Worm (Caenorhabditis elegans) whole organism, young adult: ENCODE results near the gene C17A2.4.
"Not testable (repeated sequence)": the region's sequence is repeated elsewhere in the genome, so short reads cannot be mapped to it uniquely, and the experiment has no call there.

Source experiments
- C06A6.2 ChIP-seq: fragments of 200-800 bp; sonication (Bioruptor generic); conservative IDR thresholded peaks from 2 replicates; pipeline ENCODE4 v1.3.6; 2022; ENCODE audit warnings: missing genetic modification characterization, missing compliant biosample characterization
- F22D6.2 ChIP-seq: sonication (generic microtip); optimal IDR thresholded peaks from 2 replicates; lab custom pipeline; 2016; ENCODE audit warnings: mild to moderate bottlenecking, missing genetic modification characterization, missing compliant biosample characterization
- F33H1.4 ChIP-seq: fragments of 200-800 bp; sonication (Bioruptor generic); IDR thresholded peaks from 2 replicates; pipeline ENCODE4 v1.3.6; 2022; ENCODE audit warnings: missing genetic modification reagents, missing genetic modification characterization, missing compliant biosample characterization
- F37B4.10 ChIP-seq: fragments of 200-800 bp; sonication (Bioruptor generic); IDR thresholded peaks from 2 replicates; pipeline ENCODE4 v1.3.6; 2022; ENCODE audit warnings: missing genetic modification characterization, missing compliant biosample characterization
- F39B2.1 ChIP-seq: fragments of 200-800 bp; sonication (Bioruptor generic); IDR thresholded peaks from 2 replicates; pipeline ENCODE4 v1.3.6; 2022; ENCODE audit warnings: missing genetic modification reagents, missing genetic modification characterization, missing compliant biosample characterization
- F57C9.4 ChIP-seq: sonication (generic microtip); optimal IDR thresholded peaks from 2 replicates; lab custom pipeline; 2017; ENCODE audit warnings: mild to moderate bottlenecking, missing genetic modification characterization, missing compliant biosample characterization
- K11D2.4 ChIP-seq: fragments of 200-800 bp; sonication (Bioruptor generic); IDR thresholded peaks from 2 replicates; pipeline ENCODE4 v1.3.6; 2022; ENCODE audit warnings: missing genetic modification reagents, missing genetic modification characterization, missing compliant biosample characterization
- aptf-2 ChIP-seq: fragments of 200-800 bp; sonication (Bioruptor generic); conservative IDR thresholded peaks from 2 replicates; pipeline ENCODE4 v1.3.6; 2022; ENCODE audit warnings: missing genetic modification reagents, missing genetic modification characterization, missing compliant biosample characterization
- bed-1 ChIP-seq: fragments of 200-800 bp; sonication (Bioruptor generic); IDR thresholded peaks from 2 replicates; pipeline ENCODE4 v1.3.6; 2022; ENCODE audit warnings: missing genetic modification reagents, missing genetic modification characterization, missing compliant biosample characterization
- ccch-3 ChIP-seq: fragments of 200-800 bp; sonication (Bioruptor generic); optimal IDR thresholded peaks from 2 replicates; lab custom pipeline; 2018; ENCODE audit warnings: mild to moderate bottlenecking, missing genetic modification characterization, missing compliant biosample characterization
- cebp-1 ChIP-seq, 2 experiments: fragments of 200-800 bp in 1 of 2; sonication (Bioruptor generic) in 1 of 2; sonication (generic microtip) in 1 of 2; IDR thresholded peaks in 1 of 2; optimal IDR thresholded peaks in 1 of 2; 2 replicates each; pipeline versions ENCODE4 v1.3.6 to Lab custom; 2017 to 2022; ENCODE audit warnings: missing compliant biosample characterization in 2 of 2, missing genetic modification characterization in 2 of 2, mild to moderate bottlenecking in 1 of 2, missing genetic modification reagents in 1 of 2, moderate library complexity in 1 of 2
- ceh-100 ChIP-seq: fragments of 200-800 bp; sonication (Bioruptor generic); IDR thresholded peaks from 2 replicates; pipeline ENCODE4 v1.3.6; 2022; ENCODE audit warnings: missing genetic modification reagents, missing genetic modification characterization, missing compliant biosample characterization
- ceh-27 ChIP-seq: fragments of 200-800 bp; sonication (Bioruptor generic); optimal IDR thresholded peaks from 2 replicates; lab custom pipeline; 2018; ENCODE audit warnings: mild to moderate bottlenecking, missing genetic modification characterization, moderate library complexity, missing compliant biosample characterization
- dox-1 ChIP-seq: fragments of 200-800 bp; sonication (Bioruptor generic); IDR thresholded peaks from 2 replicates; pipeline ENCODE4 v1.3.6; 2022; ENCODE audit warnings: missing genetic modification reagents, missing genetic modification characterization, missing compliant biosample characterization
- efl-1 ChIP-seq: fragments of 150-350 bp; optimal IDR thresholded peaks from 2 replicates; lab custom pipeline; 2014; ENCODE audit warnings: missing biosample characterization, missing genetic modification reagents, missing genetic modification characterization
- egrh-3 ChIP-seq: fragments of 200-800 bp; sonication (Bioruptor generic); IDR thresholded peaks from 2 replicates; pipeline ENCODE4 v1.3.6; 2022; ENCODE audit warnings: missing genetic modification reagents, missing genetic modification characterization, missing compliant biosample characterization
- ets-4 ChIP-seq: fragments of 200-800 bp; sonication (Bioruptor generic); optimal IDR thresholded peaks from 2 replicates; lab custom pipeline; 2018; ENCODE audit warnings: mild to moderate bottlenecking, missing genetic modification characterization, missing compliant biosample characterization
- him-1 ChIP-seq: sonication (generic microtip); optimal IDR thresholded peaks from 2 replicates; lab custom pipeline; 2016; ENCODE audit warnings: missing genotype, missing genetic modification reagents, missing genetic modification characterization, missing compliant biosample characterization
- hlh-26 ChIP-seq: fragments of 200-800 bp; sonication (Bioruptor generic); conservative IDR thresholded peaks from 2 replicates; pipeline ENCODE4 v1.3.6; 2022; ENCODE audit warnings: missing genetic modification reagents, missing genetic modification characterization, missing compliant biosample characterization
- hrde-1 ChIP-seq: sonication (generic microtip); optimal IDR thresholded peaks from 2 replicates; lab custom pipeline; 2016; ENCODE audit warnings: missing genetic modification characterization, mild to moderate bottlenecking, missing compliant biosample characterization, moderate library complexity, missing genotype, missing genetic modification reagents, borderline replicate concordance
- let-526 ChIP-seq: fragments of 200-800 bp; sonication (Bioruptor generic); IDR thresholded peaks from 2 replicates; pipeline ENCODE4 v1.3.6; 2022; ENCODE audit warnings: missing genetic modification reagents, missing genetic modification characterization, missing compliant biosample characterization
- madf-3 ChIP-seq: fragments of 200-800 bp; sonication (Bioruptor generic); IDR thresholded peaks from 2 replicates; pipeline ENCODE4 v1.3.6; 2022; ENCODE audit warnings: missing genetic modification reagents, missing genetic modification characterization, missing compliant biosample characterization
- madf-6 ChIP-seq: fragments of 200-800 bp; sonication (Bioruptor generic); IDR thresholded peaks from 2 replicates; pipeline ENCODE4 v1.3.6; 2022; ENCODE audit warnings: missing genetic modification reagents, missing genetic modification characterization, missing compliant biosample characterization
- mcd-1 ChIP-seq: fragments of 200-800 bp; sonication (Bioruptor generic); IDR thresholded peaks from 2 replicates; pipeline ENCODE4 v1.3.6; 2022; ENCODE audit warnings: missing genetic modification reagents, missing genetic modification characterization, missing compliant biosample characterization
- mel-28 ChIP-seq: sonication (generic microtip); optimal IDR thresholded peaks from 2 replicates; lab custom pipeline; 2016; ENCODE audit warnings: borderline replicate concordance, mild to moderate bottlenecking, missing genetic modification characterization, missing compliant biosample characterization
- nhr-80 ChIP-seq: sonication (generic microtip); optimal IDR thresholded peaks from 2 replicates; lab custom pipeline; 2016; ENCODE audit warnings: missing genetic modification characterization, missing compliant biosample characterization
- nhr-90 ChIP-seq: sonication (generic microtip); optimal IDR thresholded peaks from 2 replicates; lab custom pipeline; 2016; ENCODE audit warnings: missing genotype, mild to moderate bottlenecking, missing genetic modification characterization, missing compliant biosample characterization
- pbrm-1 ChIP-seq: fragments of 200-800 bp; sonication (Bioruptor generic); IDR thresholded peaks from 2 replicates; pipeline ENCODE4 v1.3.6; 2022; ENCODE audit warnings: missing genetic modification reagents, missing genetic modification characterization, missing compliant biosample characterization
- sdz-38 ChIP-seq: sonication (generic microtip); optimal IDR thresholded peaks from 2 replicates; lab custom pipeline; 2016; ENCODE audit warnings: missing genotype, missing genetic modification characterization, missing compliant biosample characterization
- sea-2 ChIP-seq: fragments of 200-800 bp; sonication (Bioruptor generic); IDR thresholded peaks from 2 replicates; pipeline ENCODE4 v1.3.6; 2022; ENCODE audit warnings: missing genetic modification characterization, missing compliant biosample characterization
- somi-1 ChIP-seq: fragments of 200-800 bp; sonication (Bioruptor generic); optimal IDR thresholded peaks from 2 replicates; lab custom pipeline; 2018; ENCODE audit warnings: mild to moderate bottlenecking, missing genetic modification characterization, missing compliant biosample characterization
- zfh-2 ChIP-seq: fragments of 200-800 bp; sonication (Bioruptor generic); conservative IDR thresholded peaks from 2 replicates; pipeline ENCODE4 v1.3.6; 2022; ENCODE audit warnings: missing genetic modification reagents, missing genetic modification characterization, missing compliant biosample characterization
- ztf-28 ChIP-seq: fragments of 200-800 bp; sonication (Bioruptor generic); IDR thresholded peaks from 2 replicates; pipeline ENCODE4 v1.3.6; 2022; ENCODE audit warnings: missing genetic modification reagents, missing genetic modification characterization, missing compliant biosample characterization

C17A2.4 gene

DNA sequence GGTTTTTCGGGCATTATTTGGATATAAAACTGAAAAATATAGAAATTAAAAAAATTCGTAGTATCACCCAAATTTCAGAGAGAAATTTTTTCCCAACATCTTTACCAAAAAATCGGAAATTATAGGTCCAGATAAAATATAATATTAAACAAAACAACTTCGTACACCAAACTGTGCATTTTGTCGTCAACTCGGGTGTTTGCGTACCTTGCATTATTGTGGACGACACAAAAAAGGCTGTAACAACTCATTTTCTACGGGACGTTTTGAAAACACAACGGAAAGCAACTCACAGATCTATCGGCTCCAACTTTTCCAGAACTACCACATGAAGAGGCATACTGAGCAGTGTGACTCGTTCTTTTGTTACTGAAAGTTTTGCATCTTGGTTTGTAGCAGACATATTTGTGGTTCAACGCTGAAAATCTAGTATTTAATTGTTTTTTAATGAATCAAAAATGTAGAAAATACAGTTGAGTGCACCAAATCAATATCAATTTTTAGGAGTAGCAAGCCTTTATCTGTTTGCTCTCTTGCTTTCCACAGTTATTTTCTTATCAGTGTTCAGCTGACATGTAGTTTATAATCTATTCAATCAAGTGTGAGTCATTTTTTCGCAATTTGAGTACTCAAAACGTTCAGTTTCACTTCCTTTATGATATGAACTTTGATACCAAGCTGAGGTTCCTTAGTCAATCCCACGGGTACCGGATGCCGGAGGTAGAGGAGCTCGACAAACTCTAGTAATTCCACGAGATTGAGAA lies 24.0 kb upstream of the C17A2.4 start:
- TF ChIP-seq nhr-80 (tag; lab: Kevin White, UChicago): peak; percentile 71
- no peak for TF ChIP-seq F22D6.2 (tag; lab: Kevin White, UChicago)
- TF ChIP-seq ets-4 (GFP tag; lab: Kevin White, UChicago): peak; percentile 13
- no peak for TF ChIP-seq dox-1
- no peak for TF ChIP-seq F57C9.4 (tag; lab: Kevin White, UChicago)
- no peak for TF ChIP-seq sdz-38 (tag; lab: Kevin White, UChicago)
- TF ChIP-seq, all 124 proteins: peak for 2

DNA sequence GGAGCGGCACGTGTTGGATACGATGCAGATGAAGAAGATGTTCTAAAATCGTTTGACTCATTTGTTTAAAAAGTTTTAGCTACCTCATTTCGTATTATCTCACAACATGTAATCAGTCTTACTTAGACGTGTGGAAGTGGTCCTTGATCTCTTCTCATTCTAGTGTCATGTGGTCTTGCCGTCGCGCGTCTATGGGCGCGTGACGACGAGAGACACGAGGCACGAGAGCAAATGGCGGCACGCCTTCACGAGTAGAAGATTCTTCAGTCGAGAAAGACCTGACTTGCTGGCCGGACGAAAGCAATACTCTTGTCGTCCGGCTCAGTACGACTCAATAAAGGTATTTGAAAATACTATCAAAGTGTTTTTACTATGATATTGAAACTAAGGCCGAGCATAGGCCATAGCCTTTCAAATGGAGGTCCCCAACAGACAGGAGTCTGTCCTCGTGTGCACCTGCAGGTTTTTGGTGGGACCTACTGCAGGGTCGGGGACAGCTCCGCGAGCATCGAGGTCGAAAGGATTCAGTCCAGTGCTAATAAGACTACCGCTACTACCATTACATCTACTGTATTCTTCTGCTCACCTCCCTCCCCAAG lies 23.3 kb upstream of the C17A2.4 start, which contains the start of gene fbxa-24:
TSS of gene fbxa-24 (plus strand) at position 276 of the 599 bp plus-strand sequence.
- TF ChIP-seq ceh-27: peak; percentile 54
- peak; percentile 35; the same call in 1 of the 2 replicates for TF ChIP-seq pbrm-1 (GFP tag; lab: Robert Waterston, UW)
- TF ChIP-seq cebp-1 (GFP tag; IDR thresholded peaks at IDR 0.05; lab: Robert Waterston, UW): not testable (repeated sequence)
- peak; percentile 12 for TF ChIP-seq cebp-1 (tag; optimal IDR thresholded peaks at IDR 0.05; lab: Kevin White, UChicago)
- 0 out of 2 replicates have a peak, but pooled peaks have one; percentile 25 for TF ChIP-seq let-526
- 0 out of 2 replicates have a peak, but pooled peaks have one; percentile 31 for TF ChIP-seq K11D2.4 (GFP tag; lab: Robert Waterston, UW)
- TF ChIP-seq zfh-2 (GFP tag; lab: Robert Waterston, UW): 0 out of 2 replicates have a peak, but pooled peaks have one; percentile 20
- peak; percentile 55 for TF ChIP-seq mcd-1 (GFP tag; lab: Robert Waterston, UW)
- TF ChIP-seq C06A6.2 (GFP tag; lab: Robert Waterston, UW): peak; percentile 29; the same call in 1 of the 2 replicates

DNA sequence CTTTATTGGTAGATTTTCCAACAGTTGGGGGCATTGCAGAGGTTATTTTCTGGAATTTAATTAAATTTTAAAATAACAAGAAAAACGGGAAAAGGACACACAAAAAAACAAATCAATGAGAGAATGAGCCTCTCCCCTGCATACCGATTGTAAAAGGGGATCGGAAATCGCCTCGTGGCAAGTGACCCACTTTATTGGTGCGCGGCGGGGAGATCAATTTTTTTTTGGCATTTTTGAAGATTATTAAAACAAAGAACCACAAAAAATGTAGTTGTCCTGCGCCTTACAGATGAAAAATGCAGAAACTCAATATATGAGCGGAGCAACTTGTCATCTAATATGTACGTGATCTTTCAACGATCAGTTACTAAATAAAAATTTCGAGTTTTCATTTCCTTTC lies 18.4 kb upstream of the C17A2.4 start, which contains the start of gene F54D10.7:
TSS of gene F54D10.7 (minus strand) at position 49 of the 400 bp plus-strand sequence.
- TF ChIP-seq aptf-2 (GFP tag; lab: Robert Waterston, UW) (peak; percentile 86), him-1 (tag; lab: Kevin White, UChicago) (no peak), somi-1 (no peak), mel-28 (tag; lab: Kevin White, UChicago) (no peak), efl-1 (GFP tag; lab: Kevin White, UChicago) (peak; percentile 63), madf-6 (GFP tag; lab: Robert Waterston, UW) (0 out of 2 replicates have a peak, but pooled peaks have one; percentile 15)

DNA sequence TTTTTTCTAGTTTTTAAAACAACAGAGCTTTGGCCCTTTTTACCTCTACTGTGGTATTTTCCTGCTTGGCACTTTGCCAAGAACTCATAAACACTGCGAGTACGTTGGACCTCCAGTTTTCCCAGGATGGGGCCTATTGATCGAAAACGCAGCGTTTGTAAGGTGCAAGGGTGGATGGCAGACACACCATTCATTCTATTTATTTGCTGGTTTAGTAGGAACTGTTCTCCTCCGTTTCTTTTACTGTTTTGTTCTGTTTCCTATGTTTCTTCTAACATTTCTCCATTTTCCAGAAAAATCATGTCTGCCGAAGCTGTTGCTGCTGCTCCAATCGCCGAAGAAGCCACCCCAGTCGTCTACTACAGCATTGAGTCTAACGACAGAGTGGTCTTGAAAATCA lies 15.8 kb upstream of the C17A2.4 start, which contains the start of gene skr-15:
TSS of gene skr-15 (plus strand) at position 301 of the 400 bp plus-strand sequence.
- TF ChIP-seq bed-1 (GFP tag; lab: Robert Waterston, UW) (no peak), nhr-80 (tag; lab: Kevin White, UChicago) (no peak), ccch-3 (GFP tag; lab: Kevin White, UChicago) (no peak), egrh-3 (GFP tag; lab: Robert Waterston, UW) (no peak), F37B4.10 (GFP tag; lab: Robert Waterston, UW) (no peak), ceh-100 (GFP tag; lab: Robert Waterston, UW) (no peak), hrde-1 (tag; lab: Kevin White, UChicago) (no peak), hlh-26 (GFP tag; lab: Robert Waterston, UW) (no peak), efl-1 (GFP tag; lab: Kevin White, UChicago) (no peak), sea-2 (GFP tag; lab: Robert Waterston, UW) (no peak), ztf-28 (GFP tag; lab: Robert Waterston, UW) (no peak), nhr-90 (tag; lab: Kevin White, UChicago) (no peak), madf-3 (GFP tag; lab: Robert Waterston, UW) (no peak), F39B2.1 (no peak), somi-1 (no peak), F33H1.4 (GFP tag; lab: Robert Waterston, UW) (no peak)
